Worm (Caenorhabditis elegans): ENCODE data around the gene srx-42.

srx-42 gene

ce11 chrV:13882192-13882591 lies 38.6 kb upstream of the srx-42 start:
- TF ChIP-seq isw-1 (GFP tag; IDR thresholded peaks at IDR 0.05) (peak; percentile 11; the same call in 1 of the 2 replicates), unc-98 (GFP tag; IDR thresholded peaks at IDR 0.05) (peak; percentile 53; the same call in 1 of the 2 replicates)

DNA sequence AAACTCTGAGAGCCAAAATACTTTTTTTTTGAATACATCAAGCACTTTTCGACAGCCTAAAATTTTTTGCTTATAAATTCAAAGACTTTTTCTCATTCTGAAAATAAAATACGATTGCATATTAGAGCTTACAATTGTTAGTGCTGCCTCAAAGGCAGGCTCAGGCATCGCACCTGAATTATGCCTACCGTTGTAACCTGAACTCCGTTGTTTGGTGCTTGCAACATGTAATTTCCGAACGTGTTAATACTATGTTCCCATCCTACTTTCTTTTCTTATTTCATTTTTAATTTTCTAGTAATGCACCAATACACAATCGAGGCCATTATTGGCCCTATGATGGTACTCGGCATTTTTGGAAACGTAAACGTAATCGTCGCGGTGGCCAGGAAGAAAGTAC lies 33.5 kb upstream of the srx-42 start, which contains the start of gene srsx-19:
srsx-19 (plus strand) TSS at position 301 of the 400 bp plus-strand sequence.
- no peak for TF ChIP-seq zag-1 (tag; optimal IDR thresholded peaks at IDR 0.05)
- TF ChIP-seq irx-1 (tag; optimal IDR thresholded peaks at IDR 0.05) = no peak
- no peak for TF ChIP-seq unc-130 (tag; optimal IDR thresholded peaks at IDR 0.05)
- no peak for TF ChIP-seq nhr-85 (tag)
- no peak for TF ChIP-seq mdl-1 (tag; optimal IDR thresholded peaks at IDR 0.05)
- TF ChIP-seq Y116A8C.19 (tag; optimal IDR thresholded peaks at IDR 0.05; ENCODE audit: borderline replicate concordance) = no peak
- TF ChIP-seq ceh-82 (tag; optimal IDR thresholded peaks at IDR 0.05) = no peak
- TF ChIP-seq nhr-12 (tag; optimal IDR thresholded peaks at IDR 0.05) = no peak
- no peak for TF ChIP-seq mef-2 (tag; optimal IDR thresholded peaks at IDR 0.05)
- TF ChIP-seq zip-4 (GFP tag; optimal IDR thresholded peaks at IDR 0.05) = no peak
- TF ChIP-seq hlh-17 (GFP tag; optimal IDR thresholded peaks at IDR 0.05; ENCODE audit: borderline replicate concordance) = no peak
- TF ChIP-seq egl-27 (tag; optimal IDR thresholded peaks at IDR 0.05) = no peak
- TF ChIP-seq unc-98 (GFP tag; IDR thresholded peaks at IDR 0.05) = no peak
- TF ChIP-seq sox-4 (tag; optimal IDR thresholded peaks at IDR 0.05) = no peak
- TF ChIP-seq alr-1 (tag; optimal IDR thresholded peaks at IDR 0.05; ENCODE audit: borderline replicate concordance) = no peak

DNA sequence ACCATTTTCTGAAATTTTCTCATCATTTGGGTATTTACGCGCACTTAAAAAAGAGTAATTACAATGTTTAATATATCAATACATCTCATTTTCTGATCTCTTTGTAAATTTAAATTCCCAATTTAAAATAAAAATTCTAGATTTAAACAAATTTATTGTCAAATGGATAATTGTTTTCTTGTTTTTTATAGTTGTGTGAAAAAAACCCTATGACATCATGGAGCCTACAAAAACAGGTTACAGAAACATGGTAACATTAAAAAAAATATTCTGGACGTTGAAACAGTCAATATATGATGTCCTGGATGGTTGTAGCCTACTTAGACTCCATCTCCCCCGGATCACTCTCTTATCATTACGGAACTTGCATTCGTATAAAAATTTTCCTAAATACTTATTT lies 31.3 kb upstream of the srx-42 start, which contains the start of gene spp-12:
spp-12 (plus strand) TSS at position 301 of the 400 bp plus-strand sequence.
- TF ChIP-seq efl-1 (optimal IDR thresholded peaks at IDR 0.05) (no peak), efl-1 (GFP tag; optimal IDR thresholded peaks at IDR 0.05 in 1 of 2) (peak in 1 of 2 experiments; percentile 6), vab-15 (tag; optimal IDR thresholded peaks at IDR 0.05) (no peak)

DNA sequence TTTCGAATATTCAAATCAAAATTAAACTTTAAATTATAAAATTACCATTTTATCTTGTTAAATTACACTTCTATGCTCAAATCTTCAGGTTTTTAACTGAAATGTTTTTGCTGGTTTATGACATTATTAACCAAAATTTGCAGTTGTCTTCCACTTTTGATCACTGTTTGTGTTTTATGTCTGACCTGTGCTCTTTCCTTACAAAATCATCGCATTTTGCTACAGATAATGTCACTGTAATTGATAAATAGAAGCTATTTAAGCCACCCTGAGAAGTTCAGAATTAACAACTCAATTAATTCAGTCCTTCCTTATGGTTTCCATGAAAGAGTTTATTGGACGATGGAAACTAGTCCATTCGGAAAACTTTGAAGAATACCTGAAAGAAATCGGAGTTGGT lies 30.4 kb upstream of the srx-42 start, which contains the start of gene lbp-8:
lbp-8 (plus strand) TSS at position 301 of the 400 bp plus-strand sequence.
- no peak for TF ChIP-seq C16A3.4 (tag; optimal IDR thresholded peaks at IDR 0.05)
- TF ChIP-seq mdl-1 (tag; optimal IDR thresholded peaks at IDR 0.05) = no peak
- no peak for TF ChIP-seq pag-3 (tag; optimal IDR thresholded peaks at IDR 0.05; ENCODE audit: borderline replicate concordance, insufficient read depth)
- TF ChIP-seq efl-1 (optimal IDR thresholded peaks at IDR 0.05) = no peak
- TF ChIP-seq efl-1 (GFP tag; optimal IDR thresholded peaks at IDR 0.05 in 1 of 2) = no peak
- TF ChIP-seq egl-27 (tag; optimal IDR thresholded peaks at IDR 0.05) = no peak
- TF ChIP-seq lin-35 (GFP tag; optimal IDR thresholded peaks at IDR 0.05) = no peak
- TF ChIP-seq nhr-28 (tag; optimal IDR thresholded peaks at IDR 0.05) = no peak
- TF ChIP-seq ceh-88 (GFP tag; IDR thresholded peaks at IDR 0.05) = no peak
- no peak for TF ChIP-seq sptf-1 (tag; optimal IDR thresholded peaks at IDR 0.05)
- no peak for TF ChIP-seq rnt-1 (tag; optimal IDR thresholded peaks at IDR 0.05)
- no peak for TF ChIP-seq nhr-11 (tag; optimal IDR thresholded peaks at IDR 0.05)
- TF ChIP-seq nhr-20 (tag; optimal IDR thresholded peaks at IDR 0.05) = no peak
- no peak for TF ChIP-seq unc-30 (tag; optimal IDR thresholded peaks at IDR 0.05)
- TF ChIP-seq unc-98 (GFP tag; IDR thresholded peaks at IDR 0.05) = no peak
- TF ChIP-seq swsn-7 (tag; optimal IDR thresholded peaks at IDR 0.05) = no peak
- no peak for TF ChIP-seq nhr-85 (tag)
- TF ChIP-seq ceh-8 (GFP tag; optimal IDR thresholded peaks at IDR 0.05) = no peak
- TF ChIP-seq mep-1 (tag; optimal IDR thresholded peaks at IDR 0.05) = no peak
- no peak for TF ChIP-seq pqm-1 (tag; optimal IDR thresholded peaks at IDR 0.05)
- TF ChIP-seq ama-1 (optimal IDR thresholded peaks at IDR 0.05) = no peak

ce11 chrV:13891489-13891888 lies 29.3 kb upstream of the srx-42 start:
- peak; percentile 33 for TF ChIP-seq nhr-20 (tag; optimal IDR thresholded peaks at IDR 0.05)
- TF ChIP-seq efl-1 (optimal IDR thresholded peaks at IDR 0.05) = no peak
- TF ChIP-seq efl-1 (GFP tag; optimal IDR thresholded peaks at IDR 0.05 in 1 of 2) = no peak
- TF ChIP-seq nhr-85 (tag) = peak; percentile 63
- peak; percentile 59 for TF ChIP-seq elt-2 (tag; optimal IDR thresholded peaks at IDR 0.05)
- TF ChIP-seq nhr-19 (GFP tag; conservative IDR thresholded peaks at IDR 0.05) = 0 out of 2 replicates have a peak, but pooled peaks have one; percentile 13
- TF ChIP-seq nhr-71 (tag; optimal IDR thresholded peaks at IDR 0.05) = peak; percentile 40

All from whole organism, L1 larva.